Worm (Caenorhabditis elegans) whole organism, late embryonic: ENCODE data around the gene F15B10.3.

ENCODE experiments used
- C08G9.2 ChIP-seq: sonication (generic microtip); optimal IDR thresholded peaks from 2 replicates; lab custom pipeline; 2016; ENCODE audit warnings: mild to moderate bottlenecking, missing genetic modification characterization, moderate library complexity, missing compliant biosample characterization
- T23F11.4 ChIP-seq: fragments of 200-800 bp; sonication (Bioruptor generic); optimal IDR thresholded peaks from 2 replicates; lab custom pipeline; 2018; ENCODE audit warnings: mild to moderate bottlenecking, missing genetic modification characterization, missing compliant biosample characterization
- ahr-1 ChIP-seq: sonication (generic microtip); optimal IDR thresholded peaks from 2 replicates; lab custom pipeline; 2016; ENCODE audit warnings: missing genetic modification characterization, missing compliant biosample characterization
- ama-1 ChIP-seq: fragments of 150-350 bp; optimal IDR thresholded peaks from 2 replicates; lab custom pipeline; 2014
- ceh-18 ChIP-seq: sonication (generic microtip); optimal IDR thresholded peaks from 2 replicates; lab custom pipeline; 2016; ENCODE audit warnings: missing genetic modification characterization, missing compliant biosample characterization
- ceh-19 ChIP-seq: fragments of 200-800 bp; sonication (Bioruptor generic); optimal IDR thresholded peaks from 2 replicates; lab custom pipeline; 2018; ENCODE audit warnings: mild to moderate bottlenecking, missing genetic modification characterization, missing compliant biosample characterization
- ceh-2 ChIP-seq: sonication (generic microtip); optimal IDR thresholded peaks from 2 replicates; lab custom pipeline; 2016; ENCODE audit warnings: missing genotype, missing genetic modification characterization, missing compliant biosample characterization
- ceh-24 ChIP-seq: sonication (generic microtip); optimal IDR thresholded peaks from 2 replicates; lab custom pipeline; 2016; ENCODE audit warnings: mild to moderate bottlenecking, missing genetic modification characterization, missing compliant biosample characterization
- ceh-30 ChIP-seq: fragments of 150-350 bp; optimal IDR thresholded peaks from 2 replicates; lab custom pipeline; 2014; ENCODE audit warnings: missing biosample characterization, missing genetic modification characterization
- ceh-34 ChIP-seq: sonication (generic microtip); optimal IDR thresholded peaks from 2 replicates; lab custom pipeline; 2016; ENCODE audit warnings: mild to moderate bottlenecking, missing genetic modification characterization, missing compliant biosample characterization
- ceh-45 ChIP-seq: fragments of 200-800 bp; sonication (Bioruptor generic); IDR thresholded peaks from 2 replicates; pipeline ENCODE4 v1.3.6; 2022; ENCODE audit warnings: missing genetic modification reagents, missing genetic modification characterization, missing compliant biosample characterization
- ceh-48 ChIP-seq: sonication (generic microtip); optimal IDR thresholded peaks from 2 replicates; lab custom pipeline; 2016; ENCODE audit warnings: missing genetic modification characterization, inconsistent platforms, missing compliant biosample characterization
- ceh-6 ChIP-seq: fragments of 200-800 bp; sonication (Bioruptor generic); optimal IDR thresholded peaks from 2 replicates; lab custom pipeline; 2018; ENCODE audit warnings: mild to moderate bottlenecking, missing genetic modification characterization, missing compliant biosample characterization
- che-1 ChIP-seq: sonication (generic microtip); optimal IDR thresholded peaks from 2 replicates; lab custom pipeline; 2016; ENCODE audit warnings: mild to moderate bottlenecking, missing genetic modification characterization, missing compliant biosample characterization
- dve-1 ChIP-seq: sonication (generic microtip); optimal IDR thresholded peaks from 2 replicates; lab custom pipeline; 2017; ENCODE audit warnings: antibody characterized with exemption, mild to moderate bottlenecking, missing genetic modification characterization, missing compliant biosample characterization
- ets-4 ChIP-seq: sonication (generic microtip); optimal IDR thresholded peaks from 2 replicates; lab custom pipeline; 2016; ENCODE audit warnings: missing genetic modification characterization, missing compliant biosample characterization
- eyg-1 ChIP-seq: sonication (generic microtip); optimal IDR thresholded peaks from 2 replicates; lab custom pipeline; 2016; ENCODE audit warnings: missing genotype, missing genetic modification characterization, missing compliant biosample characterization
- fax-1 ChIP-seq: sonication (generic microtip); optimal IDR thresholded peaks from 2 replicates; lab custom pipeline; 2016; ENCODE audit warnings: missing genotype, missing genetic modification characterization, missing compliant biosample characterization
- fkh-6 ChIP-seq: sonication (generic microtip); optimal IDR thresholded peaks from 2 replicates; lab custom pipeline; 2016; ENCODE audit warnings: missing genetic modification characterization, missing compliant biosample characterization
- hlh-30 ChIP-seq: sonication (generic microtip); optimal IDR thresholded peaks from 2 replicates; lab custom pipeline; 2017; ENCODE audit warnings: antibody characterized with exemption, missing genetic modification characterization, missing compliant biosample characterization; ENCODE audit not compliant: insufficient read depth
- hlh-8 ChIP-seq: sonication (generic microtip); optimal IDR thresholded peaks from 2 replicates; lab custom pipeline; 2016; ENCODE audit warnings: missing genotype, missing genetic modification characterization, missing compliant biosample characterization
- lim-6 ChIP-seq: sonication (generic microtip); optimal IDR thresholded peaks from 2 replicates; lab custom pipeline; 2016; ENCODE audit warnings: missing genetic modification characterization, missing compliant biosample characterization
- nfya-1 ChIP-seq: sonication (generic microtip); optimal IDR thresholded peaks from 2 replicates; lab custom pipeline; 2017; ENCODE audit warnings: missing genetic modification characterization, mild to moderate bottlenecking, missing compliant biosample characterization, antibody characterized with exemption, moderate library complexity
- pag-3 ChIP-seq: sonication (generic microtip); optimal IDR thresholded peaks from 2 replicates; lab custom pipeline; 2016; ENCODE audit warnings: missing compliant biosample characterization, missing genetic modification characterization, borderline replicate concordance
- pha-4 ChIP-seq: fragments of 150-350 bp; optimal IDR thresholded peaks from 2 replicates; lab custom pipeline; 2018; ENCODE audit warnings: missing biosample characterization, missing genetic modification reagents, missing genetic modification characterization
- pqm-1 ChIP-seq: sonication (generic microtip); optimal IDR thresholded peaks from 2 replicates; lab custom pipeline; 2016; ENCODE audit warnings: missing genetic modification characterization, missing compliant biosample characterization
- pros-1 ChIP-seq: fragments of 150-350 bp; optimal IDR thresholded peaks from 2 replicates; lab custom pipeline; 2014; ENCODE audit warnings: missing biosample characterization, missing genetic modification reagents, missing genetic modification characterization
- ref-2 ChIP-seq: sonication (generic microtip); optimal IDR thresholded peaks from 2 replicates; lab custom pipeline; 2016; ENCODE audit warnings: missing genetic modification characterization, missing compliant biosample characterization
- sox-4 ChIP-seq: sonication (generic microtip); optimal IDR thresholded peaks from 2 replicates; lab custom pipeline; 2017; ENCODE audit warnings: mild to moderate bottlenecking, missing genetic modification characterization, inconsistent platforms, missing compliant biosample characterization
- tbx-2 ChIP-seq: sonication (generic microtip); optimal IDR thresholded peaks from 2 replicates; lab custom pipeline; 2016; ENCODE audit warnings: missing genetic modification characterization, missing compliant biosample characterization
- ttx-3 ChIP-seq: sonication (generic microtip); optimal IDR thresholded peaks from 2 replicates; lab custom pipeline; 2016; ENCODE audit warnings: missing genetic modification reagents, missing genetic modification characterization, missing compliant biosample characterization
- unc-3 ChIP-seq, 2 experiments: fragments of 200-800 bp in 1 of 2; sonication (Bioruptor generic) in 1 of 2; sonication (generic microtip) in 1 of 2; conservative IDR thresholded peaks in 1 of 2; optimal IDR thresholded peaks in 1 of 2; 2 replicates each; pipeline versions ENCODE4 v1.3.6 to Lab custom; 2016 to 2022; ENCODE audit warnings: missing compliant biosample characterization in 2 of 2, missing genetic modification characterization in 2 of 2, missing genetic modification reagents in 1 of 2
- unc-42 ChIP-seq: sonication (generic microtip); optimal IDR thresholded peaks from 2 replicates; lab custom pipeline; 2016; ENCODE audit warnings: missing genotype, missing genetic modification characterization, missing compliant biosample characterization
- unc-55 ChIP-seq: sonication (generic microtip); optimal IDR thresholded peaks from 2 replicates; lab custom pipeline; 2017; ENCODE audit warnings: missing biosample characterization, missing genetic modification reagents, missing genetic modification characterization
- unc-86 ChIP-seq: sonication (generic microtip); optimal IDR thresholded peaks from 2 replicates; lab custom pipeline; 2016; ENCODE audit warnings: missing genetic modification characterization, missing compliant biosample characterization
- zip-5 ChIP-seq: sonication (generic microtip); optimal IDR thresholded peaks from 2 replicates; lab custom pipeline; 2016; ENCODE audit warnings: missing genetic modification characterization, missing compliant biosample characterization

F15B10.3 gene

ce11 chrIV:6601213-6601724 is 1.2 kb upstream of the F15B10.3 start, which contains the start of gene sup-36:
Gene sup-36, plus strand, starts transcription at chrIV:6601674.
- no peak for TF ChIP-seq T23F11.4
- no peak for TF ChIP-seq ceh-30
- TF ChIP-seq che-1 (tag; lab: Kevin White, UChicago), result no peak
- no peak for TF ChIP-seq ttx-3
- no peak for TF ChIP-seq tbx-2
- TF ChIP-seq ceh-18 (tag; lab: Kevin White, UChicago), result no peak
- no peak for TF ChIP-seq hlh-8 (tag; lab: Kevin White, UChicago)
- no peak for TF ChIP-seq nfya-1 (tag; lab: Kevin White, UChicago)
- peak; percentile 5 for TF ChIP-seq hlh-30 (tag; lab: Kevin White, UChicago)
- no peak for TF ChIP-seq ceh-45 (GFP tag; lab: Robert Waterston, UW)
- no peak for TF ChIP-seq zip-5 (tag; lab: Kevin White, UChicago)
- TF ChIP-seq ref-2 (tag; lab: Kevin White, UChicago), result no peak
- TF ChIP-seq ceh-48 (tag; lab: Kevin White, UChicago), result peak; percentile 40

DNA sequence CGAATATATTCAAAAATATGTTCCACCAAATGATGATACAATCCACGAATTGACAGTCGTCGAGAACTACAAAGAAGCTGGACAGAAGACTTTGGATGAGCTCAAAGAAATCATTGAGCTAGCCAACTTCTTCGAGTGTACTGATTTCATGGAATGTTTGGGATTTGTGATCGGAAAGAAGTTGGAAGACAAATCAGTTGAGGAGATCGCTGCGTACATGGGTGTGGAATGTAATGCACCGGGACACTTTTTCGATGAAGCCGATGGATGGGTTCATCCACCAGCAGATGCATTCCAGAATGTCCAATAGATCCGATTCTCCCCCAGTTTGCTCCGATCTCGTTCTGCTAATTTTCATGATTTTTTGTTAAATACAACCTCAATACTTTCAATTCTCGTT is 1.1 kb downstream of the F15B10.3 start:
- no peak for TF ChIP-seq pag-3
- TF ChIP-seq ceh-34, result no peak
- no peak for TF ChIP-seq nfya-1 (tag; lab: Kevin White, UChicago)
- no peak for TF ChIP-seq dve-1 (tag; lab: Kevin White, UChicago)
- no peak for TF ChIP-seq pqm-1
- TF ChIP-seq unc-3 (GFP tag; conservative IDR thresholded peaks at IDR 0.05; lab: Robert Waterston, UW), result no peak
- TF ChIP-seq unc-3 (tag; optimal IDR thresholded peaks at IDR 0.05; lab: Kevin White, UChicago), result no peak
- no peak for TF ChIP-seq ceh-19 (GFP tag; lab: Kevin White, UChicago)
- no peak for TF ChIP-seq unc-42
- TF ChIP-seq ceh-6, result no peak
- TF ChIP-seq, all 69 proteins: peak for 0

- TF ChIP-seq sox-4 (tag; lab: Kevin White, UChicago) (no peak), ceh-30 (no peak), pha-4 (tag; lab: Kevin White, UChicago) (no peak), ahr-1 (tag; lab: Kevin White, UChicago) (no peak), unc-3 (GFP tag; conservative IDR thresholded peaks at IDR 0.05; lab: Robert Waterston, UW) (no peak), unc-3 (tag; optimal IDR thresholded peaks at IDR 0.05; lab: Kevin White, UChicago) (no peak), unc-55 (GFP tag; lab: Kevin White, UChicago) (no peak), ceh-48 (tag; lab: Kevin White, UChicago) (no peak), eyg-1 (tag; lab: Kevin White, UChicago) (no peak), ets-4 (tag; lab: Kevin White, UChicago) (no peak), fax-1 (no peak), pros-1 (tag; lab: Kevin White, UChicago) (no peak), unc-86 (no peak)
Measured at ce11 chrIV:6605863-6606262, 3.4 kb downstream of the F15B10.3 start, which contains the start of gene nstp-2. Gene nstp-2, minus strand, starts transcription at chrIV:6606188.

DNA sequence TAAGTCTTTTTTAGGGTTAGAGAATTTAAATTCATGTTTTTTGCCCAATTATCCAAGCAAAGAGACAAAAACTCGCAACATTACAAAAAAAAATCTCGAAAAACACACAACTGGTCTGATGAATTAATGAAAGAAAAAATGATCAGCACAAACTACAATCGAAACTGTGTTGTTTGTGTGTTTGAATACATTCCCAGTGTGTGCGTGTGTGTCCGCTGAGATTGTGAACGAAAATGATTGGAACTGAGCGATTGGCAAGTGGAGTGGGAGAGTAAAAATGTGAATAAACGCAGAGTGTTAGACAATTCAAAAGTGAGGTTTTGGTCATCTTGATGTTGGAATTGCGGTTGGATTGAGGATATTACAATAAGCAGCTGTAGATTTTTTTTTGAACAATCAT is 4.1 kb downstream of the F15B10.3 start:
- no peak for TF ChIP-seq pag-3

DNA sequence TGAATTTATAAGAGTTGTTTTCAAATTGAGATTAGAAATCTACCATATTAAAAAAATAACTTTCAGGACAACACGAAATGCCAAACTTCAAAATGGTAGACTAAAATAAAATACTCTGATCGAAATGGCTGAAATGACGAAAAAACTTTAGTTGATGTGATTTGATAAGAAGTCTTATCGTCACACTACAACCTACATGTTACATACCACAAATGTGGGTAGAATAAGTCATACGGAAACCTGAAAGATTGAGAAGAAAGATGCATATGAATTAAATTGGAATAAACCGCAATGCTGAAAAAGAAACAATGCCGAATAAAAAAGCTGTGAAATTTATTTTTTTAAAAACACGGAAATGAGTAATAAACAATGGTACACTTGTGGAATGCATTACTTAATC is 4.6 kb downstream of the F15B10.3 start:
- no peak for TF ChIP-seq C08G9.2
- no peak for TF ChIP-seq ceh-2 (tag; lab: Kevin White, UChicago)
- TF ChIP-seq eyg-1 (tag; lab: Kevin White, UChicago), result no peak

DNA sequence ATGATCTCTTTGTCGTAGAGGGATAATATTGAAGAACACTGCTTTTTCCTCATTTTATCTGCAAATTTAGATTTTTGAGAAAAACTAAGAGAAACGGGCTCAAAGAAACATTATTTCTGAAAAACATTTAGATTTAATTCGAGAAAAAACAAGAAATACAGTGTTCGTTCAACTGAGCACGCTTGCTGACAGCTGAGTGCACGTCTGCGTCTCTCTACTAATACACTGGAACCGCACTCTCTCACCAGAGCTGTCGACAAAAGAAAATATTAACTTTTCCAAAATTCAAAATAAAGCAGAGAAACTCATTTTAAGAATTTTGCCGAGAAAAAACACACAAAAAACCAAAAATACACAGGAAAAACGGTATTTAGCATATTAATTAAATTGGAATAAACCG is 10.8 kb downstream of the F15B10.3 start, which contains the start of gene drh-1:
drh-1 (minus strand) TSS at position 58 of the 400 bp plus-strand sequence.
- TF ChIP-seq ceh-24 (tag; lab: Kevin White, UChicago), result no peak
- no peak for TF ChIP-seq eyg-1 (tag; lab: Kevin White, UChicago)
- TF ChIP-seq ref-2 (tag; lab: Kevin White, UChicago), result no peak
- no peak for TF ChIP-seq hlh-30 (tag; lab: Kevin White, UChicago)
- no peak for TF ChIP-seq ama-1 (lab: Kevin White, UChicago)
- TF ChIP-seq tbx-2, result no peak
- TF ChIP-seq pqm-1, result no peak
- no peak for TF ChIP-seq fkh-6 (tag; lab: Kevin White, UChicago)
- TF ChIP-seq unc-55 (GFP tag; lab: Kevin White, UChicago), result no peak
- TF ChIP-seq lim-6 (tag; lab: Kevin White, UChicago), result no peak
- TF ChIP-seq pag-3, result no peak
- TF ChIP-seq, all 69 proteins: peak for 0
